Worm (Caenorhabditis elegans): ENCODE data around the gene fbxa-35.

ce11 chrIII:1307333-1307732 lies 11.9 kb downstream of the fbxa-35 start:
- no peak for TF ChIP-seq dao-5 (tag; optimal IDR thresholded peaks at IDR 0.05)
- TF ChIP-seq him-1 (tag; optimal IDR thresholded peaks at IDR 0.05): no peak

Measured in whole organism, L4/young adult.